Fruit fly (Drosophila melanogaster): Measurements from ENCODE around the gene Ube4A.

Ube4A gene

dm6 chr2L:6656264-6656676 is 2.0 kb upstream of the Ube4A start, which contains the start of gene CG31633 (continued):
- TF ChIP-seq gsb-n (tag; optimal IDR thresholded peaks at IDR 0.05) (no peak), Bgb (GFP tag; IDR thresholded peaks at IDR 0.05; ENCODE audit: partially characterized antibody) (peak; percentile 73), HLH4C (GFP tag; IDR thresholded peaks at IDR 0.05; ENCODE audit: partially characterized antibody) (peak; percentile 94), CG14860 (GFP tag; IDR thresholded peaks at IDR 0.05; ENCODE audit: partially characterized antibody) (peak; percentile 85), hb (GFP tag; IDR thresholded peaks at IDR 0.05; ENCODE audit: partially characterized antibody) (peak; percentile 85), nerfin-2 (GFP tag; IDR thresholded peaks at IDR 0.05; ENCODE audit: partially characterized antibody) (peak; percentile 91), row (GFP tag; IDR thresholded peaks at IDR 0.05) (0 out of 3 replicates have a peak, but pooled peaks have one; percentile 15), CG13287 (GFP tag; IDR thresholded peaks at IDR 0.05; ENCODE audit: partially characterized antibody) (peak; percentile 84), ato (GFP tag; IDR thresholded peaks at IDR 0.05; ENCODE audit: partially characterized antibody) (peak; percentile 89), fd102C (GFP tag; optimal IDR thresholded peaks at IDR 0.05) (no peak), CG34224 (GFP tag; IDR thresholded peaks at IDR 0.05; ENCODE audit: partially characterized antibody) (peak; percentile 91), CG16813 (GFP tag; IDR thresholded peaks at IDR 0.05; ENCODE audit: partially characterized antibody) (peak; percentile 70), sna (GFP tag; IDR thresholded peaks at IDR 0.05; ENCODE audit: partially characterized antibody) (peak; percentile 78; the same call in 1 of the 2 replicates), Scr (GFP tag; IDR thresholded peaks at IDR 0.05; ENCODE audit: partially characterized antibody) (peak; percentile 75), CG7963 (GFP tag; IDR thresholded peaks at IDR 0.05; ENCODE audit: partially characterized antibody) (peak; percentile 82), crp (GFP tag; optimal IDR thresholded peaks at IDR 0.05) (peak in 1 of 2 experiments; percentile 79), stwl (tag; optimal IDR thresholded peaks at IDR 0.05) (no peak), MBD-R2 (GFP tag; IDR thresholded peaks at IDR 0.05) (peak; percentile 54; the same call in 1 of the 2 replicates)

- 0 out of 2 replicates have a peak, but pooled peaks have one; percentile 9 for TF ChIP-seq Awh (GFP tag; IDR thresholded peaks at IDR 0.05)
- TF ChIP-seq CG9797 (GFP tag; optimal IDR thresholded peaks at IDR 0.05): peak; percentile 2
- TF ChIP-seq CG12071 (GFP tag; optimal IDR thresholded peaks at IDR 0.05): no peak
- TF ChIP-seq gfzf (GFP tag; optimal IDR thresholded peaks at IDR 0.05): peak; percentile 23
- no peak for TF ChIP-seq CG11085 (GFP tag; IDR thresholded peaks at IDR 0.05)
- TF ChIP-seq Hmr (GFP tag; optimal IDR thresholded peaks at IDR 0.05): no peak
- TF ChIP-seq Med (GFP tag): peak; percentile 26
- peak; percentile 18 for TF ChIP-seq Ets97D (GFP tag; optimal IDR thresholded peaks at IDR 0.05)
- no peak for TF ChIP-seq sqz (GFP tag; optimal IDR thresholded peaks at IDR 0.05)
- TF ChIP-seq Pdp1 (GFP tag; optimal IDR thresholded peaks at IDR 0.05): peak in 1 of 2 experiments; percentile 60
- no peak for TF ChIP-seq grn (GFP tag; optimal IDR thresholded peaks at IDR 0.05)
- TF ChIP-seq Ssrp (tag; optimal IDR thresholded peaks at IDR 0.05): no peak
- peak; percentile 81 for TF ChIP-seq CG10267 (tag; optimal IDR thresholded peaks at IDR 0.05)
- TF ChIP-seq Myb (GFP tag; optimal IDR thresholded peaks at IDR 0.05): peak; percentile 60
- TF ChIP-seq MTF-1 (GFP tag; optimal IDR thresholded peaks at IDR 0.05; ENCODE audit: borderline replicate concordance): no peak
- TF ChIP-seq phol (tag; optimal IDR thresholded peaks at IDR 0.05): peak; percentile 84
- TF ChIP-seq pzg (GFP tag; optimal IDR thresholded peaks at IDR 0.05): peak; percentile 9
- TF ChIP-seq stwl (tag; optimal IDR thresholded peaks at IDR 0.05): peak; percentile 74
- peak; percentile 17 for TF ChIP-seq Dp (GFP tag; optimal IDR thresholded peaks at IDR 0.05)
- peak; percentile 26 for TF ChIP-seq CG3995 (GFP tag; optimal IDR thresholded peaks at IDR 0.05)
Observed at dm6 chr2L:6663562-6664051, 5.3 kb downstream of the Ube4A start, which contains the start of the genes CG13771, CG34310 and cup. Gene CG13771, minus strand, starts transcription at chr2L:6663612. Gene CG34310, plus strand, starts transcription at chr2L:6663664. Gene cup, plus strand, starts transcription at chr2L:6663664.
